Fruit fly (Drosophila melanogaster): ENCODE measurements around the gene t-cup.
A peak's percentile ranks its signal among the peaks of the same experiment; 100 is the strongest.

t-cup gene

DNA sequence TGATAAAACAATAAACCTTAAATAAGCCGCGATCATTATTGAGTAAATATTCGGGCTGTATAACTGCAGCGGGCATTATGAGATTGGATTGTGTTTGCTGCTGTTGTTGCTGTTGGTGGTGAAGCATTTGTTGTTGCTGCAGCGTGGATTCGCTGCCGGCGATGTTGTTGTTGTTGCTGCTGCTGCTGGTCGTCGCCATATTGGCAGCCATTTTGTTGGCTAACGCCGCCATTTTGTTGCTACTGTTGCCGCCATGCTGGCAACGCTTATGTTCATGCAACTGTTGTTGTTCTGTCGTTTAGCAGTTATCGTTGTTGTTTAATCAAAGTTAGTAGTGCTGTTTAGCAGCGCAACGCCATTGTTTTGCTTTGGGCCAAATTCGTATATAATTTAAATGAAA lies 1.4 kb upstream of the t-cup start (continued):
- TF ChIP-seq Ets97D (GFP tag; optimal IDR thresholded peaks at IDR 0.05) = no peak
- no peak for TF ChIP-seq CG7928 (GFP tag; optimal IDR thresholded peaks at IDR 0.05)
- peak; percentile 19 for TF ChIP-seq Nf-YC (tag; optimal IDR thresholded peaks at IDR 0.05)
- no peak for TF ChIP-seq CG8089 (GFP tag; optimal IDR thresholded peaks at IDR 0.05)
- no peak for TF ChIP-seq croc (GFP tag; conservative IDR thresholded peaks at IDR 0.05)
- no peak for TF ChIP-seq CG7357 (GFP tag; IDR thresholded peaks at IDR 0.05)
- peak; percentile 16 for TF ChIP-seq NfI (GFP tag; optimal IDR thresholded peaks at IDR 0.05)
- TF ChIP-seq CG9817 (tag; optimal IDR thresholded peaks at IDR 0.05) = no peak
- peak; percentile 69 for TF ChIP-seq fd64A (GFP tag; optimal IDR thresholded peaks at IDR 0.05)
- TF ChIP-seq ham (GFP tag; IDR thresholded peaks at IDR 0.05) = no peak
- TF ChIP-seq odd (GFP tag; optimal IDR thresholded peaks at IDR 0.05) = peak; percentile 55
- TF ChIP-seq shn (GFP tag; optimal IDR thresholded peaks at IDR 0.05) = no peak
- TF ChIP-seq nerfin-2 (GFP tag; IDR thresholded peaks at IDR 0.05; ENCODE audit: partially characterized antibody) = no peak
- no peak for TF ChIP-seq tup (GFP tag; optimal IDR thresholded peaks at IDR 0.05)
- TF ChIP-seq chm (GFP tag; IDR thresholded peaks at IDR 0.05) = peak; percentile 8; the same call in 1 of the 2 replicates
- peak; percentile 3 for TF ChIP-seq CG2678 (tag; optimal IDR thresholded peaks at IDR 0.05)
- no peak for TF ChIP-seq D (optimal IDR thresholded peaks at IDR 0.05)
- no peak for TF ChIP-seq D (GFP tag; optimal IDR thresholded peaks at IDR 0.05)
- no peak for TF ChIP-seq eyg (GFP tag; optimal IDR thresholded peaks at IDR 0.05)
- TF ChIP-seq wek (GFP tag; optimal IDR thresholded peaks at IDR 0.05) = peak; percentile 45
- TF ChIP-seq Sox100B (GFP tag; optimal IDR thresholded peaks at IDR 0.05) = peak; percentile 17
- peak; percentile 47 for TF ChIP-seq CG32767 (GFP tag; IDR thresholded peaks at IDR 0.05)
- 0 out of 2 replicates have a peak, but pooled peaks have one; percentile 25 for TF ChIP-seq CG32772 (GFP tag; IDR thresholded peaks at IDR 0.05)
- TF ChIP-seq oc (tag; optimal IDR thresholded peaks at IDR 0.05) = peak; percentile 26
- TF ChIP-seq BtbVII (GFP tag; optimal IDR thresholded peaks at IDR 0.05) = no peak
- no peak for TF ChIP-seq gcm (GFP tag; optimal IDR thresholded peaks at IDR 0.05)
- TF ChIP-seq CG6813 (GFP tag; optimal IDR thresholded peaks at IDR 0.05) = peak; percentile 0
- TF ChIP-seq Aef1 (GFP tag; IDR thresholded peaks at IDR 0.05) = peak; percentile 31; the same call in 1 of the 3 replicates
- TF ChIP-seq D19B (GFP tag; optimal IDR thresholded peaks at IDR 0.05) = no peak
- TF ChIP-seq Jarid2 (GFP tag; optimal IDR thresholded peaks at IDR 0.05) = no peak
- TF ChIP-seq CG17385 (GFP tag; optimal IDR thresholded peaks at IDR 0.05) = peak; percentile 4
- no peak for TF ChIP-seq CkIIα-i1 (GFP tag; IDR thresholded peaks at IDR 0.05)
- TF ChIP-seq sug (tag; optimal IDR thresholded peaks at IDR 0.05) = no peak
- peak; percentile 4 for TF ChIP-seq ac (GFP tag; optimal IDR thresholded peaks at IDR 0.05)
- peak; percentile 29 for TF ChIP-seq CG2712 (tag; optimal IDR thresholded peaks at IDR 0.05)
- TF ChIP-seq CG8290 (GFP tag; optimal IDR thresholded peaks at IDR 0.05) = no peak
- peak; percentile 56 to 57 for TF ChIP-seq CG8290 (tag; optimal IDR thresholded peaks at IDR 0.05)
- no peak for TF ChIP-seq CG12659 (GFP tag; optimal IDR thresholded peaks at IDR 0.05)
- TF ChIP-seq CG5953 (GFP tag; IDR thresholded peaks at IDR 0.05) = no peak
- peak; percentile 43 for TF ChIP-seq Med (GFP tag)
- TF ChIP-seq Fer2 (tag; optimal IDR thresholded peaks at IDR 0.05) = no peak
- peak; percentile 50 for TF ChIP-seq CG4707 (GFP tag; optimal IDR thresholded peaks at IDR 0.05)
- no peak for TF ChIP-seq CG10321 (GFP tag; IDR thresholded peaks at IDR 0.05)
- peak; percentile 42 for TF ChIP-seq CG17568 (GFP tag; optimal IDR thresholded peaks at IDR 0.05)
- peak; percentile 89 for TF ChIP-seq CG4360 (GFP tag; IDR thresholded peaks at IDR 0.05)
- peak; percentile 44 for TF ChIP-seq HHEX (GFP tag; optimal IDR thresholded peaks at IDR 0.05)
- TF ChIP-seq MTF-1 (GFP tag; optimal IDR thresholded peaks at IDR 0.05; ENCODE audit: borderline replicate concordance) = peak; percentile 54
- no peak for TF ChIP-seq CG14965 (GFP tag; optimal IDR thresholded peaks at IDR 0.05; ENCODE audit: borderline replicate concordance)
- TF ChIP-seq CG11456 (GFP tag; IDR thresholded peaks at IDR 0.05) = 0 out of 3 replicates have a peak, but pooled peaks have one; percentile 10
- peak; percentile 26 for TF ChIP-seq CG6254 (GFP tag; optimal IDR thresholded peaks at IDR 0.05)
- no peak for TF ChIP-seq CG3065 (GFP tag; optimal IDR thresholded peaks at IDR 0.05)
